Worm (Caenorhabditis elegans): ENCODE data around the gene bath-9.

Gene bath-9

ce11 chrII:3344917-3345316 lies 32.0 kb upstream of the bath-9 start, which contains the start of gene bath-28:
Gene bath-28, minus strand, starts transcription at chrII:3344967.
- peak; percentile 54; the same call in 1 of the 2 replicates for TF ChIP-seq madf-6 (GFP tag; IDR thresholded peaks at IDR 0.05)
- peak; percentile 72 for TF ChIP-seq lsl-1 (GFP tag; optimal IDR thresholded peaks at IDR 0.05)
- TF ChIP-seq D2030.7 (GFP tag; IDR thresholded peaks at IDR 0.05): peak; percentile 36; the same call in 1 of the 2 replicates
- TF ChIP-seq Y53G8AR.9 (GFP tag; conservative IDR thresholded peaks at IDR 0.05): no peak

ce11 chrII:3346328-3346780 lies 30.5 kb upstream of the bath-9 start, which contains the start of gene bath-30:
Gene bath-30, minus strand, starts transcription at chrII:3346378.
- TF ChIP-seq lin-35 (GFP tag; optimal IDR thresholded peaks at IDR 0.05) (no peak), nhr-80 (tag; optimal IDR thresholded peaks at IDR 0.05) (no peak), attf-3 (GFP tag; conservative IDR thresholded peaks at IDR 0.05) (no peak), lsl-1 (GFP tag; optimal IDR thresholded peaks at IDR 0.05) (peak; percentile 81), ceh-91 (GFP tag; IDR thresholded peaks at IDR 0.05) (0 out of 2 replicates have a peak, but pooled peaks have one; percentile 24), F49E8.2 (tag; optimal IDR thresholded peaks at IDR 0.05; ENCODE audit: insufficient read depth) (peak; percentile 13), egl-44 (GFP tag; IDR thresholded peaks at IDR 0.05) (no peak), snpc-1.1 (tag; optimal IDR thresholded peaks at IDR 0.05; ENCODE audit: insufficient read depth) (peak; percentile 13), D2030.7 (GFP tag; IDR thresholded peaks at IDR 0.05) (peak; percentile 40), repo-1 (tag; optimal IDR thresholded peaks at IDR 0.05) (no peak), madf-6 (GFP tag; IDR thresholded peaks at IDR 0.05) (peak; percentile 52)

- no peak for TF ChIP-seq ztf-26 (tag; optimal IDR thresholded peaks at IDR 0.05)
- TF ChIP-seq tlf-1 (GFP tag; optimal IDR thresholded peaks at IDR 0.05): no peak
- TF ChIP-seq cebp-1 (GFP tag; IDR thresholded peaks at IDR 0.05): no peak
- no peak for TF ChIP-seq cebp-1 (tag; optimal IDR thresholded peaks at IDR 0.05)
- no peak for TF ChIP-seq unc-62 (GFP tag; optimal IDR thresholded peaks at IDR 0.05)
- TF ChIP-seq him-1 (tag; optimal IDR thresholded peaks at IDR 0.05): no peak
- no peak for TF ChIP-seq rpc-1 (optimal IDR thresholded peaks at IDR 0.05)
- TF ChIP-seq rpc-1 (tag; optimal IDR thresholded peaks at IDR 0.05): no peak
- TF ChIP-seq ama-1 (optimal IDR thresholded peaks at IDR 0.05): no peak
- TF ChIP-seq ama-1 (GFP tag; optimal IDR thresholded peaks at IDR 0.05): no peak
- TF ChIP-seq F23B12.7 (tag; optimal IDR thresholded peaks at IDR 0.05; ENCODE audit: insufficient read depth): no peak
- no peak for TF ChIP-seq madf-3 (GFP tag; IDR thresholded peaks at IDR 0.05)
- TF ChIP-seq egl-18 (GFP tag; IDR thresholded peaks at IDR 0.05): no peak
- TF ChIP-seq K11D2.4 (GFP tag; IDR thresholded peaks at IDR 0.05): no peak
- TF ChIP-seq ceh-27 (GFP tag; optimal IDR thresholded peaks at IDR 0.05): no peak
- no peak for TF ChIP-seq attf-3 (GFP tag; conservative IDR thresholded peaks at IDR 0.05)
- no peak for TF ChIP-seq pbrm-1 (GFP tag; IDR thresholded peaks at IDR 0.05)
- 0 out of 2 replicates have a peak, but pooled peaks have one; percentile 5 for TF ChIP-seq hmg-1.2 (GFP tag; IDR thresholded peaks at IDR 0.05)
- no peak for TF ChIP-seq athp-1 (tag; optimal IDR thresholded peaks at IDR 0.05)
- TF ChIP-seq mxl-1 (tag; optimal IDR thresholded peaks at IDR 0.05): no peak
- no peak for TF ChIP-seq ets-4 (GFP tag; optimal IDR thresholded peaks at IDR 0.05)
- no peak for TF ChIP-seq egrh-3 (GFP tag; IDR thresholded peaks at IDR 0.05)
- TF ChIP-seq cebp-2 (GFP tag; IDR thresholded peaks at IDR 0.05): no peak
- no peak for TF ChIP-seq nhr-179 (tag; optimal IDR thresholded peaks at IDR 0.05)
- TF ChIP-seq aptf-2 (GFP tag; conservative IDR thresholded peaks at IDR 0.05): no peak
- no peak for TF ChIP-seq C06A6.2 (GFP tag; conservative IDR thresholded peaks at IDR 0.05)
- TF ChIP-seq F22D6.2 (tag; optimal IDR thresholded peaks at IDR 0.05): no peak
- TF ChIP-seq nhr-80 (tag; optimal IDR thresholded peaks at IDR 0.05): no peak
- TF ChIP-seq aptf-3 (GFP tag; IDR thresholded peaks at IDR 0.05): no peak
- TF ChIP-seq zim-3 (tag; optimal IDR thresholded peaks at IDR 0.05): no peak
- no peak for TF ChIP-seq F10E7.11 (tag; optimal IDR thresholded peaks at IDR 0.05)
- TF ChIP-seq T26A5.8 (tag; optimal IDR thresholded peaks at IDR 0.05): no peak
- no peak for TF ChIP-seq let-607 (tag; optimal IDR thresholded peaks at IDR 0.05)
- no peak for TF ChIP-seq attf-6 (GFP tag; IDR thresholded peaks at IDR 0.05)
- TF ChIP-seq lin-35 (GFP tag; optimal IDR thresholded peaks at IDR 0.05): no peak
- no peak for TF ChIP-seq akir-1 (GFP tag; optimal IDR thresholded peaks at IDR 0.05)
Measured at ce11 chrII:3347940-3348610, 28.8 kb upstream of the bath-9 start, which contains the start of the genes F14D2.14 and bath-29. Gene F14D2.14, minus strand, starts transcription at chrII:3347990. Gene bath-29, plus strand, starts transcription at chrII:3348560.

Data from whole organism, young adult.